Fruit fly (Drosophila melanogaster) whole organism: Measurements from ENCODE around the gene Prosbeta2.

Experiments
- CG8478 ChIP-seq: fragments of >200 bp; optimal IDR thresholded peaks from 2 replicates; lab custom pipeline; 2018; ENCODE audit warnings: inconsistent platforms
- Dll ChIP-seq: fragments of >200 bp; optimal IDR thresholded peaks from 2 replicates; lab custom pipeline; 2017
- EcR ChIP-seq, 2 experiments: fragments of >200 bp; optimal IDR thresholded peaks; 2 replicates each; lab custom pipeline; 2017; ENCODE audit warnings: missing biosample characterization in 2 of 2, missing genetic modification characterization in 2 of 2, missing genetic modification reagents in 2 of 2
- pan ChIP-seq: fragments of >200 bp; optimal IDR thresholded peaks from 2 replicates; lab custom pipeline; 2017
- psq ChIP-seq: fragments of >200 bp; optimal IDR thresholded peaks from 2 replicates; lab custom pipeline; 2017
- usp ChIP-seq: fragments of >200 bp; optimal IDR thresholded peaks from 2 replicates; lab custom pipeline; 2017; ENCODE audit warnings: missing biosample characterization, missing genetic modification characterization, mixed read lengths

The Prosbeta2 gene

dm6 chr3L:14999284-15000019 lies at the start of gene Prosbeta2, which contains the start of gene mRpL39:
Prosbeta2 (plus strand) TSS chr3L:14999951.
mRpL39 (minus strand) TSS chr3L:14999666.
- TF ChIP-seq pan (lab: Kevin White, UChicago) = no peak

DNA sequence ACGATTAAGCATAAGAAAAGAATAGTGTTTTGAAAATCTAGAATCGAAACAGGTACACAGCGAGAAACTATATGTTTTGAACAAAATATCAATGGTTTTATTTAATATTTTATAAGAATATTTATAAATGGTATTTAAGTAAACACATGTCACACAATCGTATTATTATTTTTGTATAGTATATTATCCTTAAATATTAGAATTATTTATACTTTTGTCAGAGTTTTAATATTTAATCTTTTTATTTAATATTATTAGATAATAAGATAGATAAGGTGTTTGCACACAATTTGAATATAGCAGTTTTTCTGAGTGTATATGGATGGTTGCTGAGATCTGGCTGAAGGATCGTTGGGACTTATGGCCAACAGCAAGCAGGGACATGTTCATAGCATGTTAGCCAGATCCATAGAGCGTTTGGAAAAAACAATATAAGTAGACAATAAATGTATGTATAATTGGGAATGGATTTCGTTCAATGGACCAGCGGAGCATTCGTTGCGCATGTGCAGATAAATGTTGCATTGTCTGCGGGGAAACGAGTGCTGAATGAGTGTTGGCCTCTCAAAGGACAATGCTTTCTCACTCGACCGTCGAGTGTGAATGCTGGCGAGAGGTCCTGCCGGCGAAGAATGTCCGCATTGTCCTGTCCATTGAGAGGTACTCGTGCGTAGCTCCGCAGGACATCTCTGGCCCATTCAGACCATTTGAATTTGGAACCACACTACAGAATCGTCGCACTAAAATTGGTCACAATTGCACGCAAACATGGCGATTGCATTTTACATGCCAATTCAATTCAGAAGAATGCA lies 46.7 kb upstream of the Prosbeta2 start:
- TF ChIP-seq usp (GFP tag; lab: Kevin White, UChicago) (no peak), Dll (lab: Kevin White, UChicago) (no peak), EcR (GFP tag; optimal IDR thresholded peaks at IDR 0.05; lab: Kevin White, UChicago) (no peak), pan (lab: Kevin White, UChicago) (no peak), CG8478 (lab: Kevin White, UChicago) (no peak), psq (lab: Kevin White, UChicago) (no peak)

DNA sequence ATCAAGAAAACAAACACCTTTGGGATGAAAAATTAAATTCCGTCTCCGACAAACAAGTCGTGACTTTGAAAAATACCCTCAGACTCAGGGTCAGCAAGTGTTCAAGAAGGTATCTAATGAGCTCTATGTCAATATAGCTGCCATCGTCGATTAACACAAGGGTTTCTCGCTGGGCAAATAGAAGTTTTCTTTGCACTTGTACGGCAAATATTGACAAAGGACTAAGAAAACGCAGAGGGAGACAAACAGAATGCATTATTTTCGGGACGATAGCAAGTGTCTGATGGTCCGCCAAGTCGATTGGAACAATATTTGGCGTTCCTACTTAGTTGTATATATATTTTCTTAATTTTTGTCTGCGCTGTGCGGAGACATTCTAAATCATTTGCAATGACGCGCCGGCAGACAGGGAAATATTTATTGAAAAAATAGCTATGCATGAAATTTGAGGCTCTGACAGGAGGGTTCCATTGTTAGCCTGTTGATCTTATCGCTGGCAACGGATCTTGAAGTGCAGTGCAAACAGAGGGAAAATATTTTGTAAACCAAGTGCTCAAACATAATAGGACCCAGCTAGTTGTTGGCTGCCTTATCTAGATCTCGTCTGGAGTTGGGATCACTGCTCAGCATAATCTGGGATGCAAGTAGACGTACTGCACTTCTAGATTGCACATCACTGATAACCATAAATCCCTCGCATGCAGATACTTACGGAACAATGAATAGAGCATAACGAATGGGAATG lies 43.3 kb upstream of the Prosbeta2 start:
- TF ChIP-seq Dll (lab: Kevin White, UChicago) = no peak

- no peak for TF ChIP-seq usp (GFP tag; lab: Kevin White, UChicago)
- no peak for TF ChIP-seq EcR (GFP tag; optimal IDR thresholded peaks at IDR 0.05; lab: Kevin White, UChicago)
- no peak for TF ChIP-seq CG8478 (lab: Kevin White, UChicago)
- no peak for TF ChIP-seq pan (lab: Kevin White, UChicago)
- no peak for TF ChIP-seq psq (lab: Kevin White, UChicago)
- no peak for TF ChIP-seq Dll (lab: Kevin White, UChicago)
Observed at dm6 chr3L:14957033-14957328, 42.8 kb upstream of the Prosbeta2 start.

- TF ChIP-seq CG8478 (lab: Kevin White, UChicago) = no peak
- no peak for TF ChIP-seq pan (lab: Kevin White, UChicago)
- TF ChIP-seq EcR (GFP tag; optimal IDR thresholded peaks at IDR 0.05; lab: Kevin White, UChicago) = no peak
- no peak for TF ChIP-seq usp (GFP tag; lab: Kevin White, UChicago)
- no peak for TF ChIP-seq Dll (lab: Kevin White, UChicago)
- no peak for TF ChIP-seq psq (lab: Kevin White, UChicago)
Observed at dm6 chr3L:14958613-14959327, 41.0 kb upstream of the Prosbeta2 start.

DNA sequence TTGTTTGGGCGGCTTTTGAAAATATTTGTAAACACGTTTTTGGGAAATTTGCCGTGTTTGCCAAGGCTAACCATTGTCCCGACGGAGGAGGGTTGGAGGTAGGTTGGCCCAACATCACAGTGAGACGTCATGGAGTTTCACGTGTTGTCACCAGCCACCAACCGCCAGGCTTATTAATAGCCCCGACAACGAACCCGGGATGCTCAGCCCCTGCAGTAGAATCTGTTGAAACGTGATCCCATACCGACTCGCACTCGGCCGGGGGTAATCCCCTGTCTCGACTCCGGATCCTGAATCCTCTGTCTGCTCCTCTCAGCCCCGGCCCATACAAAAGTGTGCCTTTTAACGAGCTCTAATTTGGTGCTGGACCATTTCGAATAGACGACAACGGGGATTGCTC lies 39.2 kb upstream of the Prosbeta2 start:
- no peak for TF ChIP-seq psq (lab: Kevin White, UChicago)

DNA sequence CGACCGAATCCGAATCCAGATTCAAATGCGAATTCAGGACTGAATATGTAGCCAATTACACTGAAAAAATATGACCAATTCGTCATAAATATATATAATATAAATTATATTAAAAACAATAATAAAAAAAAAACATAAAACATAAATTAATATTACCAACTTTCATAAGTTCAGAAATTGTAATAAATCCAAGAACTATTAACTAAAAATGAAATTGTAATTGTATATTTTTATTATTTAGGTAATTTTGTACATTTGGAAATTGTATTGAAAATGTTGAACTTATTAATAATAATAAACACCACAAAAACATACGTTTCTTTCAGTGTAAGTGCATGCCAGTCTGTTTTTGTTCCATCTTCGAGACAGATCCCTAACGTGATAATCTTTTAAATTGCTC lies 38.7 kb upstream of the Prosbeta2 start:
- TF ChIP-seq pan (lab: Kevin White, UChicago) (no peak), usp (GFP tag; lab: Kevin White, UChicago) (no peak), Dll (lab: Kevin White, UChicago) (no peak), CG8478 (lab: Kevin White, UChicago) (no peak), EcR (GFP tag; optimal IDR thresholded peaks at IDR 0.05; lab: Kevin White, UChicago) (no peak), psq (lab: Kevin White, UChicago) (no peak)

DNA sequence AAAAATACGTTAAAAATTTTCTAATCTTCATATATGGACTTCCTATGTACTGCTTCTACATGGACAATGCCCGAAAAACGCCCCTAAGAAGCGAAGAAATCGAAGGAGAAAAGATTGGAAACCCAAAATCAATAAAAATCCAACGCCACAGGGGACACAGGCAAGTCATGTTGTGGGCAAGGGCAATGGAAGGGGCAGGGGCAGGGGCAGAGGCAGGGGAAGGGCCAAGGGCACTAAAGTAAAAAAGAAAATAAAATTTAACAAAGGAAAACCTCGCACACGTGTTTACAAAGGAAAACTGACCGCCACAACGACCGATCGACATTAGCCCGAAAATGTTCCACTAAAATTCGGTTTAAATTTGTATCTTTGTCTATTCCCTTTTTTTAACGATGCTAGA lies 37.0 kb upstream of the Prosbeta2 start:
- TF ChIP-seq usp (GFP tag; lab: Kevin White, UChicago) = no peak
- TF ChIP-seq Dll (lab: Kevin White, UChicago) = no peak
- no peak for TF ChIP-seq EcR (GFP tag; optimal IDR thresholded peaks at IDR 0.05; lab: Kevin White, UChicago)
- TF ChIP-seq pan (lab: Kevin White, UChicago) = no peak
- TF ChIP-seq psq (lab: Kevin White, UChicago) = no peak
- TF ChIP-seq CG8478 (lab: Kevin White, UChicago) = no peak

DNA sequence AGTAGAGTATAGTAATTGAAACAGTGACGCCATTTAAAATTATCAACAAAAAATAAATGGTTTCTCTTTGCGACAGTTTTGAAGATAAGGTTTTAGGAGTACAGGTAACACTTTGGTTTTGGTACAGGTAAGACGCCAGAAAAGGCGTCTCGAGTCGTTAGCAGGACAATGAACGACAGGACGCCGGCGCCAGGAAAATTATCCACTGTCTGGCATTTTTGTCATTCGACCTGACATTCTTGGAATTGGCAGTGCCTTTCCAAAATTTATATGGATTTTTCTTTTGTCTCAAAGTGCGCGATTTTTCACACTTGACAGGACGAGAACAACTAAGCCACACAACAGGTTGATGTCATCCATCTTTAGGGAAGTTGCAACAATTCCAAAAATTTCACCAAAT lies 34.9 kb upstream of the Prosbeta2 start:
- TF ChIP-seq Dll (lab: Kevin White, UChicago) (no peak), pan (lab: Kevin White, UChicago) (no peak), usp (GFP tag; lab: Kevin White, UChicago) (no peak), CG8478 (lab: Kevin White, UChicago) (no peak), EcR (GFP tag; optimal IDR thresholded peaks at IDR 0.05; lab: Kevin White, UChicago) (no peak)

- no peak for TF ChIP-seq Dll (lab: Kevin White, UChicago)
- no peak for TF ChIP-seq psq (lab: Kevin White, UChicago)
- TF ChIP-seq usp (GFP tag; lab: Kevin White, UChicago) = no peak
- no peak for TF ChIP-seq pan (lab: Kevin White, UChicago)
- TF ChIP-seq EcR (GFP tag; optimal IDR thresholded peaks at IDR 0.05; lab: Kevin White, UChicago) = no peak
- TF ChIP-seq CG8478 (lab: Kevin White, UChicago) = no peak
Observed at dm6 chr3L:14966199-14966858, 33.4 kb upstream of the Prosbeta2 start.
